Fruit fly (Drosophila melanogaster) whole organism, prepupa: ENCODE results near the gene CG5021.
A peak's percentile ranks its signal among the peaks of the same experiment; 100 is the strongest.

Experiments
- Blimp-1 ChIP-seq: fragments of 200-800 bp; sonication (Bioruptor generic); optimal IDR thresholded peaks from 3 replicates; lab custom pipeline; 2017; ENCODE audit warnings: missing biosample characterization, missing genetic modification characterization, mild to moderate bottlenecking, moderate library complexity, missing genetic modification reagents
- CG10631 ChIP-seq: fragments of 200-800 bp; sonication (Bioruptor generic); optimal IDR thresholded peaks from 2 replicates; lab custom pipeline; 2016; ENCODE audit warnings: missing biosample characterization, missing genetic modification characterization
- CG10669 ChIP-seq: fragments of 200-800 bp; sonication (Bioruptor generic); optimal IDR thresholded peaks from 3 replicates; lab custom pipeline; 2018; ENCODE audit warnings: missing biosample characterization, mild to moderate bottlenecking, missing genetic modification characterization, moderate library complexity
- CG11294 ChIP-seq: fragments of 200-800 bp; sonication (Bioruptor generic); IDR thresholded peaks from 2 replicates; pipeline ENCODE4 v1.3.6; 2022; ENCODE audit warnings: missing biosample characterization, missing genetic modification characterization
- CG11762 ChIP-seq: fragments of 200-800 bp; sonication (Bioruptor generic); optimal IDR thresholded peaks from 3 replicates; lab custom pipeline; 2016; ENCODE audit warnings: missing biosample characterization, missing genetic modification characterization; ENCODE audit not compliant: insufficient read depth
- CG15336 ChIP-seq: fragments of 200-800 bp; sonication (Bioruptor generic); IDR thresholded peaks from 2 replicates; pipeline ENCODE4 v1.3.6; 2022; ENCODE audit warnings: missing biosample characterization, missing genetic modification characterization
- CG1621 ChIP-seq: fragments of 200-800 bp; sonication (Bioruptor generic); optimal IDR thresholded peaks from 3 replicates; lab custom pipeline; 2018; ENCODE audit warnings: missing biosample characterization, mild to moderate bottlenecking, missing genetic modification characterization
- CG16779 ChIP-seq: fragments of 200-800 bp; sonication (Bioruptor generic); optimal IDR thresholded peaks from 3 replicates; lab custom pipeline; 2017; ENCODE audit warnings: missing biosample characterization, mild to moderate bottlenecking, missing genetic modification characterization
- CG3032 ChIP-seq: fragments of 200-800 bp; optimal IDR thresholded peaks from 2 replicates; lab custom pipeline; 2019; ENCODE audit warnings: missing biosample characterization, mild to moderate bottlenecking, missing genetic modification characterization, moderate library complexity
- CG34406 ChIP-seq: fragments of 200-800 bp; sonication (Bioruptor generic); optimal IDR thresholded peaks from 3 replicates; lab custom pipeline; 2016; ENCODE audit warnings: missing biosample characterization, missing genetic modification characterization
- CG3919 ChIP-seq: fragments of 200-800 bp; sonication (Bioruptor generic); optimal IDR thresholded peaks from 3 replicates; lab custom pipeline; 2016; ENCODE audit warnings: missing biosample characterization, missing genetic modification characterization
- CG4318 ChIP-seq: fragments of 200-800 bp; sonication (Bioruptor generic); optimal IDR thresholded peaks from 3 replicates; lab custom pipeline; 2017; ENCODE audit warnings: missing biosample characterization, mild to moderate bottlenecking, missing genetic modification characterization
- CG6276 ChIP-seq: fragments of 200-800 bp; sonication (Bioruptor generic); optimal IDR thresholded peaks from 2 replicates; lab custom pipeline; 2017; ENCODE audit warnings: missing biosample characterization, mild to moderate bottlenecking, missing genetic modification characterization
- CG6792 ChIP-seq: fragments of 200-800 bp; sonication (Bioruptor generic); optimal IDR thresholded peaks from 3 replicates; lab custom pipeline; 2016; ENCODE audit warnings: missing biosample characterization, missing genetic modification characterization
- CG6854 ChIP-seq: fragments of 200-800 bp; sonication (Bioruptor generic); optimal IDR thresholded peaks from 2 replicates; lab custom pipeline; 2017; ENCODE audit warnings: missing biosample characterization, mild to moderate bottlenecking, missing genetic modification characterization
- CG8119 ChIP-seq: fragments of 200-800 bp; sonication (Bioruptor generic); IDR thresholded peaks from 3 replicates; pipeline ENCODE4 v1.3.6; 2022; ENCODE audit warnings: missing biosample characterization, missing genetic modification characterization
- CG8632 ChIP-seq: fragments of 200-800 bp; sonication (Bioruptor generic); optimal IDR thresholded peaks from 3 replicates; lab custom pipeline; 2016; ENCODE audit warnings: missing biosample characterization, missing genetic modification characterization
- CG9139 ChIP-seq: fragments of 200-800 bp; sonication (Bioruptor generic); optimal IDR thresholded peaks from 3 replicates; lab custom pipeline; 2017; ENCODE audit warnings: missing biosample characterization, mild to moderate bottlenecking, missing genetic modification characterization
- Eip78C ChIP-seq: fragments of 200-800 bp; sonication (Bioruptor generic); peaks from one replicate; lab custom pipeline; 2016; ENCODE audit warnings: missing biosample characterization, missing genetic modification characterization
- Eip93F ChIP-seq: fragments of 200-800 bp; sonication (Bioruptor generic); optimal IDR thresholded peaks from 2 replicates; lab custom pipeline; 2016; ENCODE audit warnings: missing biosample characterization, mild to moderate bottlenecking, missing genetic modification characterization
- Ets21C ChIP-seq: fragments of 200-800 bp; sonication (Bioruptor generic); optimal IDR thresholded peaks from 3 replicates; lab custom pipeline; 2016; ENCODE audit warnings: missing biosample characterization, missing genetic modification characterization
- Ets96B ChIP-seq: fragments of 200-800 bp; optimal IDR thresholded peaks from 2 replicates; lab custom pipeline; 2019; ENCODE audit warnings: missing biosample characterization, mild to moderate bottlenecking, missing genetic modification characterization, moderate library complexity
- Gug ChIP-seq: fragments of 200-800 bp; sonication (Bioruptor generic); IDR thresholded peaks from 2 replicates; pipeline ENCODE4 v1.3.6; 2022; ENCODE audit warnings: missing biosample characterization, missing genetic modification characterization
- Hr39 ChIP-seq: fragments of 200-800 bp; sonication (Bioruptor generic); optimal IDR thresholded peaks from 2 replicates; lab custom pipeline; 2016; ENCODE audit warnings: missing biosample characterization, missing genetic modification characterization
- OdsH ChIP-seq: fragments of 200-800 bp; sonication (Bioruptor generic); optimal IDR thresholded peaks from 3 replicates; lab custom pipeline; 2016; ENCODE audit warnings: missing biosample characterization, missing genetic modification characterization
- Smox ChIP-seq: fragments of 200-800 bp; sonication (Bioruptor generic); optimal IDR thresholded peaks from 3 replicates; lab custom pipeline; 2016; ENCODE audit warnings: missing biosample characterization, missing genetic modification characterization
- Sox102F ChIP-seq: fragments of 200-800 bp; sonication (Bioruptor generic); optimal IDR thresholded peaks from 2 replicates; lab custom pipeline; 2016; ENCODE audit warnings: missing biosample characterization, mild to moderate bottlenecking, missing genetic modification characterization
- Sox14 ChIP-seq: fragments of 200-800 bp; sonication (Bioruptor generic); optimal IDR thresholded peaks from 3 replicates; lab custom pipeline; 2016; ENCODE audit warnings: missing biosample characterization, missing genetic modification characterization
- achi ChIP-seq: fragments of 200-800 bp; sonication (Bioruptor generic); optimal IDR thresholded peaks from 3 replicates; lab custom pipeline; 2016; ENCODE audit warnings: missing biosample characterization, missing genetic modification characterization
- cyc ChIP-seq: fragments of 200-800 bp; sonication (Bioruptor generic); optimal IDR thresholded peaks from 3 replicates; lab custom pipeline; 2016; ENCODE audit warnings: missing biosample characterization, missing genetic modification characterization
- dac ChIP-seq: fragments of 200-800 bp; sonication (Bioruptor generic); optimal IDR thresholded peaks from 2 replicates; lab custom pipeline; 2017; ENCODE audit warnings: missing biosample characterization, mild to moderate bottlenecking, missing genetic modification characterization
- dsx ChIP-seq: fragments of 200-800 bp; optimal IDR thresholded peaks from 3 replicates; lab custom pipeline; 2019; ENCODE audit warnings: missing biosample characterization, mild to moderate bottlenecking, missing genetic modification characterization, moderate library complexity; ENCODE audit not compliant: poor library complexity, severe bottlenecking
- eg ChIP-seq: fragments of 200-800 bp; sonication (Bioruptor generic); IDR thresholded peaks from 3 replicates; pipeline ENCODE4 v1.3.6; 2022; ENCODE audit warnings: missing biosample characterization, missing genetic modification characterization
- esn ChIP-seq: fragments of 200-800 bp; sonication (Bioruptor generic); optimal IDR thresholded peaks from 2 replicates; lab custom pipeline; 2016; ENCODE audit warnings: missing biosample characterization, mild to moderate bottlenecking, missing genetic modification characterization, moderate library complexity
- fd85E ChIP-seq: fragments of 200-800 bp; sonication (Bioruptor generic); optimal IDR thresholded peaks from 3 replicates; lab custom pipeline; 2016; ENCODE audit warnings: missing biosample characterization, missing genetic modification characterization
- fkh ChIP-seq: fragments of 200-800 bp; sonication (Bioruptor generic); optimal IDR thresholded peaks from 3 replicates; lab custom pipeline; 2017; ENCODE audit warnings: missing biosample characterization, mild to moderate bottlenecking, missing genetic modification characterization, moderate library complexity
- net ChIP-seq: fragments of 200-800 bp; sonication (Bioruptor generic); optimal IDR thresholded peaks from 3 replicates; lab custom pipeline; 2016; ENCODE audit warnings: missing biosample characterization, missing genetic modification characterization
- svp ChIP-seq: fragments of 200-800 bp; sonication (Bioruptor generic); peaks from one replicate; lab custom pipeline; 2016; ENCODE audit warnings: missing biosample characterization, missing genetic modification characterization
- vri ChIP-seq: fragments of 200-800 bp; sonication (Bioruptor generic); optimal IDR thresholded peaks from 3 replicates; lab custom pipeline; 2016; ENCODE audit warnings: missing biosample characterization, mild to moderate bottlenecking, missing genetic modification characterization

Gene CG5021

dm6 chr3L:8956669-8957068, 10.0 kb upstream of the CG5021 start, which contains the start of gene mRpL12:
Gene mRpL12, plus strand, starts transcription at chr3L:8956791.
- peak; percentile 61 for TF ChIP-seq fkh (GFP tag; lab: Kevin White, UChicago)
- no peak for TF ChIP-seq CG3919 (GFP tag; lab: Kevin White, UChicago)
- TF ChIP-seq, all 60 proteins: peak for 1

- TF ChIP-seq achi (GFP tag; lab: Kevin White, UChicago): no peak
- TF ChIP-seq Ets21C (GFP tag; lab: Kevin White, UChicago): no peak
- TF ChIP-seq CG4318: no peak
- TF ChIP-seq CG6792 (GFP tag; lab: Kevin White, UChicago): no peak
- no peak for TF ChIP-seq Eip93F
- TF ChIP-seq Eip78C (GFP tag; lab: Kevin White, UChicago): no peak
- TF ChIP-seq Blimp-1 (GFP tag; lab: Kevin White, UChicago): no peak
These were observed 8.1 kb upstream of the CG5021 start, which contains the start of gene CG13313 for dm6 chr3L:8958557-8958956. Gene CG13313, plus strand, starts transcription at chr3L:8958857.

- TF ChIP-seq CG8632 (no peak), fd85E (GFP tag; lab: Kevin White, UChicago) (no peak), CG1621 (tag; lab: Kevin White, UChicago) (no peak), CG11762 (GFP tag; lab: Kevin White, UChicago) (no peak), Gug (GFP tag; lab: Robert Waterston, UW) (no peak), CG6276 (no peak), vri (GFP tag; lab: Kevin White, UChicago) (no peak)
These were observed 2.2 kb upstream of the CG5021 start, which contains the start of gene ValRS-m for dm6 chr3L:8964458-8964857. Gene ValRS-m, minus strand, starts transcription at chr3L:8964769.

- TF ChIP-seq dac (GFP tag; lab: Kevin White, UChicago) (no peak), CG34406 (GFP tag; lab: Kevin White, UChicago) (no peak), Sox14 (GFP tag; lab: Kevin White, UChicago) (peak; percentile 97), CG6854 (GFP tag; lab: Kevin White, UChicago) (peak; percentile 53), Ets21C (GFP tag; lab: Kevin White, UChicago) (no peak), esn (GFP tag; lab: Kevin White, UChicago) (peak; percentile 44), Hr39 (no peak)
These were observed 1.8 kb downstream of the CG5021 start, which contains the start of gene CG5026 for dm6 chr3L:8968437-8968836. Gene CG5026, plus strand, starts transcription at chr3L:8968528.

dm6 chr3L:8974478-8975477, 8.1 kb downstream of the CG5021 start, which contains the start of the genes pix and Srp68:
Gene pix, minus strand, starts transcription at chr3L:8974765.
Gene Srp68, plus strand, starts transcription at chr3L:8975046.
- TF ChIP-seq vri (GFP tag; lab: Kevin White, UChicago) (no peak), OdsH (no peak), Eip93F (no peak), svp (GFP tag; lab: Kevin White, UChicago) (peak; percentile 90), CG10669 (GFP tag; lab: Kevin White, UChicago) (no peak), net (GFP tag; lab: Kevin White, UChicago) (peak; percentile 12), CG3032 (peak; percentile 69), CG4318 (no peak), Smox (GFP tag; lab: Kevin White, UChicago) (no peak), CG34406 (GFP tag; lab: Kevin White, UChicago) (peak; percentile 5), CG8119 (GFP tag; lab: Robert Waterston, UW) (no peak), Blimp-1 (GFP tag; lab: Kevin White, UChicago) (peak; percentile 84), Ets96B (tag; lab: Kevin White, UChicago) (peak; percentile 62), Sox102F (GFP tag; lab: Kevin White, UChicago) (no peak), cyc (GFP tag; lab: Kevin White, UChicago) (peak; percentile 53), CG1621 (tag; lab: Kevin White, UChicago) (no peak), CG11294 (GFP tag; lab: Robert Waterston, UW) (no peak), CG9139 (GFP tag; lab: Kevin White, UChicago) (no peak), CG16779 (tag; lab: Kevin White, UChicago) (no peak), Sox14 (GFP tag; lab: Kevin White, UChicago) (peak; percentile 66), Eip78C (GFP tag; lab: Kevin White, UChicago) (no peak), CG10631 (GFP tag; lab: Kevin White, UChicago) (peak; percentile 47), CG11762 (GFP tag; lab: Kevin White, UChicago) (no peak), dsx (GFP tag; lab: Kevin White, UChicago) (no peak), fd85E (GFP tag; lab: Kevin White, UChicago) (no peak), CG3919 (GFP tag; lab: Kevin White, UChicago) (no peak), eg (GFP tag; lab: Robert Waterston, UW) (no peak), CG15336 (GFP tag; lab: Robert Waterston, UW) (0 out of 2 replicates have a peak, but pooled peaks have one; percentile 7)
